ENCODE assay signal across 2 fruit fly cellular contexts in genomic region chr3R:9924485-9924884, dm6.
A peak's percentile ranks its signal among the peaks of the same experiment; 100 is the strongest.
TF ChIP-seq lines count a peak whose summit lies in the region.

No protein-coding gene starts in this region.

TF ChIP-seq in whole organism, embryonic, 481 proteins besides CTCF, POLR2A, EP300 and RAD21 (continued from another document):
- peak; percentile 25 for TF ChIP-seq CG7839 (tag; optimal IDR thresholded peaks at IDR 0.05; lab: Kevin White, UChicago)
- TF ChIP-seq CG14667 (GFP tag; IDR thresholded peaks at IDR 0.05; lab: Robert Waterston, UW), result no peak
- peak; percentile 1 for TF ChIP-seq Asciz (GFP tag; optimal IDR thresholded peaks at IDR 0.05; lab: Kevin White, UChicago)
- TF ChIP-seq nmo (GFP tag; optimal IDR thresholded peaks at IDR 0.05; lab: Kevin White, UChicago), result peak; percentile 19
- TF ChIP-seq CG30403 (GFP tag; optimal IDR thresholded peaks at IDR 0.05; lab: Kevin White, UChicago), result peak; percentile 5
- TF ChIP-seq bsh (GFP tag; optimal IDR thresholded peaks at IDR 0.05; lab: Kevin White, UChicago), result peak in 1 of 2 experiments; percentile 20
- TF ChIP-seq fd96Cb (tag; optimal IDR thresholded peaks at IDR 0.05; lab: Kevin White, UChicago), result no peak
- TF ChIP-seq CG32767 (GFP tag; IDR thresholded peaks at IDR 0.05; lab: Robert Waterston, UW), result 0 out of 2 replicates have a peak, but pooled peaks have one; percentile 35
- TF ChIP-seq Ssrp (tag; optimal IDR thresholded peaks at IDR 0.05; lab: Kevin White, UChicago), result peak; percentile 27
- peak; percentile 36 for TF ChIP-seq Oli (tag; optimal IDR thresholded peaks at IDR 0.05; lab: Kevin White, UChicago)
- no peak for TF ChIP-seq cas (GFP tag; IDR thresholded peaks at IDR 0.05; lab: Robert Waterston, UW)
- no peak for TF ChIP-seq CG10147 (GFP tag; optimal IDR thresholded peaks at IDR 0.05; lab: Kevin White, UChicago)
- peak; percentile 17 for TF ChIP-seq CG12391 (tag; optimal IDR thresholded peaks at IDR 0.05; lab: Kevin White, UChicago)
- TF ChIP-seq hkb (optimal IDR thresholded peaks at IDR 0.05; lab: Kevin White, UChicago), result no peak
- 0 out of 2 replicates have a peak, but pooled peaks have one; percentile 33 for TF ChIP-seq hkb (GFP tag; IDR thresholded peaks at IDR 0.05; lab: Robert Waterston, UW)
- 0 out of 2 replicates have a peak, but pooled peaks have one; percentile 43 for TF ChIP-seq Drgx (GFP tag; IDR thresholded peaks at IDR 0.05; lab: Robert Waterston, UW)
- TF ChIP-seq ci (GFP tag; IDR thresholded peaks at IDR 0.05; lab: Robert Waterston, UW), result peak; percentile 64; the same call in 1 of the 3 replicates
- TF ChIP-seq Hr51 (GFP tag; optimal IDR thresholded peaks at IDR 0.05; lab: Kevin White, UChicago), result peak in 1 of 2 experiments; percentile 62
- TF ChIP-seq CG17359 (tag; optimal IDR thresholded peaks at IDR 0.05; lab: Kevin White, UChicago), result peak; percentile 27
- no peak for TF ChIP-seq Spps (tag; optimal IDR thresholded peaks at IDR 0.05; lab: Kevin White, UChicago)
- TF ChIP-seq CG11504 (tag; optimal IDR thresholded peaks at IDR 0.05; lab: Kevin White, UChicago), result peak; percentile 38
- TF ChIP-seq CG17385 (GFP tag; optimal IDR thresholded peaks at IDR 0.05; lab: Kevin White, UChicago), result peak; percentile 27
- TF ChIP-seq CG7987 (GFP tag; optimal IDR thresholded peaks at IDR 0.05; lab: Kevin White, UChicago), result no peak
- no peak for TF ChIP-seq Fer3 (tag; optimal IDR thresholded peaks at IDR 0.05; lab: Kevin White, UChicago)

TF ChIP-seq in whole organism, prepupa, 60 proteins besides CTCF, POLR2A, EP300 and RAD21 (continued from another document):
- no peak for TF ChIP-seq lz (GFP tag; optimal IDR thresholded peaks at IDR 0.05; lab: Kevin White, UChicago)
- no peak for TF ChIP-seq CG3919 (GFP tag; optimal IDR thresholded peaks at IDR 0.05; lab: Kevin White, UChicago)
- TF ChIP-seq Smox (GFP tag; optimal IDR thresholded peaks at IDR 0.05; lab: Kevin White, UChicago), result no peak
- TF ChIP-seq topi (GFP tag; optimal IDR thresholded peaks at IDR 0.05; lab: Kevin White, UChicago), result no peak
- no peak for TF ChIP-seq CG9139 (GFP tag; optimal IDR thresholded peaks at IDR 0.05; lab: Kevin White, UChicago)
- peak; percentile 48 for TF ChIP-seq CG32006 (GFP tag; optimal IDR thresholded peaks at IDR 0.05; lab: Kevin White, UChicago)
- TF ChIP-seq CG6808 (GFP tag; optimal IDR thresholded peaks at IDR 0.05; lab: Kevin White, UChicago), result no peak
- no peak for TF ChIP-seq cyc (GFP tag; optimal IDR thresholded peaks at IDR 0.05; lab: Kevin White, UChicago)
- TF ChIP-seq Ets21C (GFP tag; optimal IDR thresholded peaks at IDR 0.05; lab: Kevin White, UChicago), result no peak
- no peak for TF ChIP-seq CG10669 (GFP tag; optimal IDR thresholded peaks at IDR 0.05; lab: Kevin White, UChicago)
- peak; percentile 50; the same call in 2 of the 3 replicates for TF ChIP-seq CG8119 (GFP tag; IDR thresholded peaks at IDR 0.05; lab: Robert Waterston, UW)
- no peak for TF ChIP-seq CG11902 (GFP tag; optimal IDR thresholded peaks at IDR 0.05; lab: Kevin White, UChicago)
- peak; percentile 68 for TF ChIP-seq Eip78C (GFP tag; lab: Kevin White, UChicago)
- no peak for TF ChIP-seq Lpt (GFP tag; optimal IDR thresholded peaks at IDR 0.05; lab: Kevin White, UChicago)
- no peak for TF ChIP-seq ss (GFP tag; optimal IDR thresholded peaks at IDR 0.05; lab: Kevin White, UChicago)
- TF ChIP-seq CG1621 (tag; optimal IDR thresholded peaks at IDR 0.05; lab: Kevin White, UChicago), result no peak
- TF ChIP-seq OdsH (GFP tag; optimal IDR thresholded peaks at IDR 0.05; lab: Kevin White, UChicago), result peak; percentile 31
- no peak for TF ChIP-seq CG16779 (tag; optimal IDR thresholded peaks at IDR 0.05; lab: Kevin White, UChicago)
- TF ChIP-seq Sox15 (GFP tag; optimal IDR thresholded peaks at IDR 0.05; lab: Kevin White, UChicago), result no peak
- TF ChIP-seq achi (GFP tag; optimal IDR thresholded peaks at IDR 0.05; lab: Kevin White, UChicago), result peak; percentile 3
- peak; percentile 66 for TF ChIP-seq Hr4 (GFP tag; optimal IDR thresholded peaks at IDR 0.05; lab: Kevin White, UChicago)
- no peak for TF ChIP-seq CG3032 (tag; optimal IDR thresholded peaks at IDR 0.05; lab: Kevin White, UChicago)
- TF ChIP-seq Hr39 (GFP tag; optimal IDR thresholded peaks at IDR 0.05; lab: Kevin White, UChicago), result no peak
- 0 out of 3 replicates have a peak, but pooled peaks have one; percentile 50 for TF ChIP-seq CG6163 (GFP tag; IDR thresholded peaks at IDR 0.05; lab: Robert Waterston, UW)
- no peak for TF ChIP-seq Eip93F (GFP tag; optimal IDR thresholded peaks at IDR 0.05; lab: Kevin White, UChicago)
- no peak for TF ChIP-seq svp (GFP tag; lab: Kevin White, UChicago)
- TF ChIP-seq CG8632 (GFP tag; optimal IDR thresholded peaks at IDR 0.05; lab: Kevin White, UChicago), result no peak
